Worm (Caenorhabditis elegans) whole organism, L1 larva: Measurements from ENCODE around the gene D1054.9.

Source experiments
- C16A3.4 ChIP-seq: fragments of 150-350 bp; optimal IDR thresholded peaks from 2 replicates; lab custom pipeline; 2014; ENCODE audit warnings: missing biosample characterization, missing genetic modification characterization
- Y116A8C.19 ChIP-seq: sonication (generic microtip); optimal IDR thresholded peaks from 2 replicates; lab custom pipeline; 2016; ENCODE audit warnings: missing compliant biosample characterization, missing genetic modification characterization, borderline replicate concordance
- aha-1 ChIP-seq: fragments of 150-350 bp; optimal IDR thresholded peaks from 2 replicates; lab custom pipeline; 2014; ENCODE audit warnings: missing biosample characterization, missing genetic modification characterization
- alr-1 ChIP-seq: fragments of 200-800 bp; sonication (Bioruptor generic); optimal IDR thresholded peaks from 2 replicates; lab custom pipeline; 2018; ENCODE audit warnings: borderline replicate concordance, mild to moderate bottlenecking, missing genetic modification characterization, missing compliant biosample characterization
- aly-2 ChIP-seq: fragments of 150-350 bp; optimal IDR thresholded peaks from 2 replicates; lab custom pipeline; 2014; ENCODE audit warnings: missing biosample characterization, missing genetic modification characterization
- blmp-1 ChIP-seq: fragments of 150-350 bp; optimal IDR thresholded peaks from 2 replicates; lab custom pipeline; 2014; ENCODE audit warnings: missing biosample characterization, missing genetic modification characterization
- ceh-8 ChIP-seq: fragments of 200-800 bp; sonication (Bioruptor generic); optimal IDR thresholded peaks from 2 replicates; lab custom pipeline; 2018; ENCODE audit warnings: mild to moderate bottlenecking, missing genetic modification characterization, moderate library complexity, missing compliant biosample characterization
- ceh-82 ChIP-seq, 3 experiments: fragments of 150-350 bp in 1 of 3; sonication (generic microtip) in 2 of 3; optimal IDR thresholded peaks; 2 replicates each; lab custom pipeline; 2014 to 2017; ENCODE audit warnings: missing biosample characterization in 3 of 3, missing genetic modification characterization in 3 of 3
- ces-1 ChIP-seq: fragments of 150-350 bp; optimal IDR thresholded peaks from 2 replicates; lab custom pipeline; 2014; ENCODE audit warnings: missing biosample characterization, missing genetic modification reagents, missing genetic modification characterization
- dpl-1 ChIP-seq, 3 experiments: fragments of 150-350 bp in 2 of 3; sonication (generic microtip) in 1 of 3; optimal IDR thresholded peaks; 2 replicates each; lab custom pipeline; 2014 to 2017; ENCODE audit warnings: missing biosample characterization in 3 of 3, missing genetic modification characterization in 3 of 3, missing genetic modification reagents in 3 of 3
- efl-3 ChIP-seq: fragments of 200-800 bp; sonication (Bioruptor generic); optimal IDR thresholded peaks from 2 replicates; lab custom pipeline; 2018; ENCODE audit warnings: mild to moderate bottlenecking, missing genetic modification characterization, missing compliant biosample characterization
- egl-27 ChIP-seq, 2 experiments: fragments of 150-350 bp in 1 of 2; sonication (generic microtip); optimal IDR thresholded peaks; 3 replicates each; lab custom pipeline; 2017 to 2018; ENCODE audit warnings: missing biosample characterization in 2 of 2, missing genetic modification characterization in 2 of 2, missing genetic modification reagents in 2 of 2
- elt-2 ChIP-seq: sonication (generic microtip); optimal IDR thresholded peaks from 2 replicates; lab custom pipeline; 2016; ENCODE audit warnings: missing genetic modification characterization, mild to moderate bottlenecking, inconsistent platforms, missing compliant biosample characterization, missing genetic modification reagents
- ets-5 ChIP-seq: fragments of 200-800 bp; sonication (Bioruptor generic); IDR thresholded peaks from 2 replicates; pipeline ENCODE4 v1.3.6; 2022; ENCODE audit warnings: missing genetic modification characterization, missing compliant biosample characterization
- fkh-10 ChIP-seq: sonication (generic microtip); optimal IDR thresholded peaks from 2 replicates; lab custom pipeline; 2017; ENCODE audit warnings: missing biosample characterization, missing genetic modification reagents, missing genetic modification characterization
- fkh-4 ChIP-seq: sonication (generic microtip); optimal IDR thresholded peaks from 2 replicates; lab custom pipeline; 2016; ENCODE audit warnings: missing compliant biosample characterization, missing genetic modification characterization, borderline replicate concordance
- fkh-8 ChIP-seq: sonication (generic microtip); optimal IDR thresholded peaks from 2 replicates; lab custom pipeline; 2016; ENCODE audit warnings: mild to moderate bottlenecking, missing genetic modification characterization, missing compliant biosample characterization
- grh-1 ChIP-seq: fragments of 200-800 bp; sonication (Bioruptor generic); IDR thresholded peaks from 2 replicates; pipeline ENCODE4 v1.3.6; 2022; ENCODE audit warnings: missing genetic modification reagents, missing genetic modification characterization, missing compliant biosample characterization
- hlh-17 ChIP-seq: fragments of 200-800 bp; sonication (Bioruptor generic); optimal IDR thresholded peaks from 2 replicates; lab custom pipeline; 2018; ENCODE audit warnings: missing genetic modification characterization, mild to moderate bottlenecking, missing compliant biosample characterization, moderate library complexity, borderline replicate concordance
- hlh-4 ChIP-seq: sonication (generic microtip); optimal IDR thresholded peaks from 2 replicates; lab custom pipeline; 2016; ENCODE audit warnings: mild to moderate bottlenecking, missing genetic modification characterization, missing compliant biosample characterization
- hpl-2 ChIP-seq: fragments of 150-350 bp; optimal IDR thresholded peaks from 2 replicates; lab custom pipeline; 2014; ENCODE audit warnings: missing biosample characterization, missing genetic modification reagents, missing genetic modification characterization
- irx-1 ChIP-seq: sonication (generic microtip); optimal IDR thresholded peaks from 2 replicates; lab custom pipeline; 2016; ENCODE audit warnings: missing genetic modification characterization, missing compliant biosample characterization
- isw-1 ChIP-seq: fragments of 200-800 bp; sonication (Bioruptor generic); IDR thresholded peaks from 2 replicates; pipeline ENCODE4 v1.3.6; 2022; ENCODE audit warnings: missing genetic modification characterization, missing compliant biosample characterization
- jun-1 ChIP-seq: fragments of 150-350 bp; optimal IDR thresholded peaks from 2 replicates; lab custom pipeline; 2014; ENCODE audit warnings: missing biosample characterization, missing genetic modification reagents, missing genetic modification characterization
- lin-13 ChIP-seq: fragments of 150-350 bp; optimal IDR thresholded peaks from 2 replicates; lab custom pipeline; 2014; ENCODE audit warnings: missing biosample characterization, missing genetic modification reagents, missing genetic modification characterization
- lin-14 ChIP-seq: fragments of 200-800 bp; sonication (Bioruptor generic); optimal IDR thresholded peaks from 2 replicates; lab custom pipeline; 2018; ENCODE audit warnings: mild to moderate bottlenecking, missing genetic modification characterization, moderate library complexity, missing compliant biosample characterization
- lin-39 ChIP-seq: fragments of 150-350 bp; optimal IDR thresholded peaks from 2 replicates; lab custom pipeline; 2014; ENCODE audit warnings: missing biosample characterization, missing genetic modification reagents, missing genetic modification characterization
- lir-3 ChIP-seq: sonication (generic microtip); optimal IDR thresholded peaks from 2 replicates; lab custom pipeline; 2016; ENCODE audit warnings: mild to moderate bottlenecking, missing genetic modification characterization, moderate library complexity, missing compliant biosample characterization; ENCODE audit not compliant: poor library complexity
- mab-9 ChIP-seq: fragments of 200-800 bp; sonication (Bioruptor generic); IDR thresholded peaks from 2 replicates; pipeline ENCODE4 v1.3.6; 2022; ENCODE audit warnings: missing genetic modification reagents, missing genetic modification characterization, missing compliant biosample characterization
- mef-2 ChIP-seq: fragments of 150-350 bp; optimal IDR thresholded peaks from 2 replicates; lab custom pipeline; 2014; ENCODE audit warnings: missing biosample characterization, missing genetic modification characterization
- nhr-19 ChIP-seq: fragments of 200-800 bp; sonication (Bioruptor generic); conservative IDR thresholded peaks from 2 replicates; pipeline ENCODE4 v1.3.6; 2022; ENCODE audit warnings: missing genetic modification characterization, missing compliant biosample characterization
- nhr-71 ChIP-seq: sonication (generic microtip); optimal IDR thresholded peaks from 2 replicates; lab custom pipeline; 2016; ENCODE audit warnings: mild to moderate bottlenecking, missing genetic modification characterization, moderate library complexity, missing compliant biosample characterization
- nhr-76 ChIP-seq: sonication (generic microtip); optimal IDR thresholded peaks from 2 replicates; lab custom pipeline; 2017; ENCODE audit warnings: missing biosample characterization, missing genetic modification characterization
- nhr-84 ChIP-seq: sonication (generic microtip); optimal IDR thresholded peaks from 2 replicates; lab custom pipeline; 2017; ENCODE audit warnings: missing biosample characterization, missing genetic modification characterization
- nhr-85 ChIP-seq: sonication (generic microtip); peaks from one replicate; lab custom pipeline; 2016; ENCODE audit warnings: missing genetic modification characterization, inconsistent platforms, missing compliant biosample characterization
- pag-3 ChIP-seq: sonication (generic microtip); optimal IDR thresholded peaks from 2 replicates; lab custom pipeline; 2017; ENCODE audit warnings: missing genetic modification characterization, mild to moderate bottlenecking, missing compliant biosample characterization, antibody characterized with exemption, borderline replicate concordance; ENCODE audit not compliant: insufficient read depth
- pax-3 ChIP-seq: fragments of 200-800 bp; sonication (Bioruptor generic); optimal IDR thresholded peaks from 2 replicates; lab custom pipeline; 2018; ENCODE audit warnings: mild to moderate bottlenecking, missing genetic modification characterization, moderate library complexity, missing compliant biosample characterization
- rnt-1 ChIP-seq: sonication (generic microtip); optimal IDR thresholded peaks from 2 replicates; lab custom pipeline; 2016; ENCODE audit warnings: mild to moderate bottlenecking, missing genetic modification characterization, moderate library complexity, missing compliant biosample characterization
- snu-23 ChIP-seq: sonication (generic microtip); optimal IDR thresholded peaks from 2 replicates; lab custom pipeline; 2016; ENCODE audit warnings: missing genetic modification characterization, missing compliant biosample characterization
- sox-4 ChIP-seq: sonication (generic microtip); optimal IDR thresholded peaks from 2 replicates; lab custom pipeline; 2016; ENCODE audit warnings: missing genetic modification characterization, missing compliant biosample characterization
- sptf-1 ChIP-seq: fragments of 150-350 bp; optimal IDR thresholded peaks from 2 replicates; lab custom pipeline; 2014; ENCODE audit warnings: missing biosample characterization, missing genetic modification characterization
- sup-37 ChIP-seq: fragments of 200-800 bp; sonication (Bioruptor generic); optimal IDR thresholded peaks from 2 replicates; lab custom pipeline; 2018; ENCODE audit warnings: mild to moderate bottlenecking, missing genetic modification characterization, missing compliant biosample characterization
- swsn-7 ChIP-seq: sonication (generic microtip); optimal IDR thresholded peaks from 2 replicates; lab custom pipeline; 2016; ENCODE audit warnings: missing genetic modification characterization, missing compliant biosample characterization
- tlp-1 ChIP-seq: fragments of 150-350 bp; optimal IDR thresholded peaks from 2 replicates; lab custom pipeline; 2014; ENCODE audit warnings: missing biosample characterization, missing genetic modification characterization
- unc-62 ChIP-seq: fragments of 150-350 bp; optimal IDR thresholded peaks from 2 replicates; lab custom pipeline; 2014; ENCODE audit warnings: missing biosample characterization, missing genetic modification reagents, missing genetic modification characterization
- unc-98 ChIP-seq: fragments of 200-800 bp; sonication (Bioruptor generic); IDR thresholded peaks from 2 replicates; pipeline ENCODE4 v1.3.6; 2022; ENCODE audit warnings: missing genetic modification characterization, missing compliant biosample characterization
- zag-1 ChIP-seq: fragments of 150-350 bp; optimal IDR thresholded peaks from 2 replicates; lab custom pipeline; 2014; ENCODE audit warnings: missing biosample characterization, missing genetic modification characterization

Gene D1054.9

ce11 chrV:10816831-10817230 lies 26.0 kb upstream of the D1054.9 start:
- TF ChIP-seq fkh-10 (GFP tag; lab: Kevin White, UChicago) (peak; percentile 30), isw-1 (no peak), lin-14 (GFP tag; lab: Kevin White, UChicago) (peak; percentile 15)

- no peak for TF ChIP-seq sup-37 (GFP tag; lab: Kevin White, UChicago)
- no peak for TF ChIP-seq alr-1 (tag; lab: Kevin White, UChicago)
- TF ChIP-seq dpl-1 (GFP tag; optimal IDR thresholded peaks at IDR 0.05; lab: Kevin White, UChicago) = no peak
- TF ChIP-seq elt-2 (tag; lab: Kevin White, UChicago) = no peak
- no peak for TF ChIP-seq mab-9 (GFP tag; lab: Robert Waterston, UW)
- no peak for TF ChIP-seq aly-2 (tag; lab: Kevin White, UChicago)
- TF ChIP-seq hpl-2 (GFP tag; lab: Kevin White, UChicago) = no peak
- no peak for TF ChIP-seq efl-3
- TF ChIP-seq nhr-84 (tag; lab: Kevin White, UChicago) = no peak
- no peak for TF ChIP-seq ets-5 (GFP tag; lab: Robert Waterston, UW)
- no peak for TF ChIP-seq pax-3 (tag; lab: Kevin White, UChicago)
- no peak for TF ChIP-seq snu-23 (GFP tag; lab: Kevin White, UChicago)
- no peak for TF ChIP-seq pag-3 (tag; lab: Kevin White, UChicago)
Measured at ce11 chrV:10814333-10814732, 23.5 kb upstream of the D1054.9 start.

ce11 chrV:10813425-10814156 lies 22.7 kb upstream of the D1054.9 start, which contains the start of the genes C29A12.1 and lig-1:
Gene C29A12.1, minus strand, starts transcription at chrV:10813487.
Gene lig-1, plus strand, starts transcription at chrV:10814106.
- TF ChIP-seq blmp-1 (tag; lab: Kevin White, UChicago) (peak; percentile 57), lin-13 (no peak), tlp-1 (tag; lab: Kevin White, UChicago) (no peak), fkh-4 (tag; lab: Kevin White, UChicago) (no peak), lin-39 (tag; lab: Kevin White, UChicago) (no peak), jun-1 (tag; lab: Kevin White, UChicago) (no peak), aha-1 (no peak), nhr-76 (no peak), hlh-4 (tag; lab: Kevin White, UChicago) (no peak), C16A3.4 (tag; lab: Kevin White, UChicago) (peak; percentile 42), sox-4 (tag; lab: Kevin White, UChicago) (no peak), zag-1 (tag; lab: Kevin White, UChicago) (no peak), lir-3 (tag; lab: Kevin White, UChicago) (no peak), unc-62 (GFP tag; lab: Kevin White, UChicago) (no peak), Y116A8C.19 (tag; lab: Kevin White, UChicago) (no peak), fkh-8 (tag; lab: Kevin White, UChicago) (no peak), aly-2 (tag; lab: Kevin White, UChicago) (no peak), irx-1 (tag; lab: Kevin White, UChicago) (no peak), swsn-7 (tag; lab: Kevin White, UChicago) (no peak), dpl-1 (GFP tag; optimal IDR thresholded peaks at IDR 0.05; lab: Kevin White, UChicago) (peak; percentile 56 to 78 (median 73)), pag-3 (tag; lab: Kevin White, UChicago) (no peak), ces-1 (GFP tag; lab: Kevin White, UChicago) (no peak), nhr-85 (tag; lab: Kevin White, UChicago) (no peak), ceh-82 (tag; optimal IDR thresholded peaks at IDR 0.05; lab: Kevin White, UChicago) (no peak), rnt-1 (tag; lab: Kevin White, UChicago) (no peak), sptf-1 (no peak), mef-2 (tag; lab: Kevin White, UChicago) (no peak), grh-1 (GFP tag; lab: Robert Waterston, UW) (no peak), egl-27 (tag; optimal IDR thresholded peaks at IDR 0.05; lab: Kevin White, UChicago) (no peak), nhr-19 (GFP tag; lab: Robert Waterston, UW) (no peak), hpl-2 (GFP tag; lab: Kevin White, UChicago) (no peak), ceh-8 (GFP tag; lab: Kevin White, UChicago) (no peak), hlh-17 (GFP tag; lab: Kevin White, UChicago) (no peak), unc-98 (GFP tag; lab: Robert Waterston, UW) (no peak), nhr-71 (tag; lab: Kevin White, UChicago) (peak; percentile 22)
